Worm (Caenorhabditis elegans) whole organism, young adult: Measurements from ENCODE around the gene ZK546.5.
"Not testable (repeated sequence)": the region's sequence is repeated elsewhere in the genome, so short reads cannot be mapped to it uniquely, and the experiment has no call there.

Source experiments
- B0261.1 ChIP-seq: sonication (generic microtip); optimal IDR thresholded peaks from 2 replicates; lab custom pipeline; 2016; ENCODE audit warnings: mild to moderate bottlenecking, missing genetic modification characterization, moderate library complexity, missing compliant biosample characterization
- C06A6.2 ChIP-seq: fragments of 200-800 bp; sonication (Bioruptor generic); conservative IDR thresholded peaks from 2 replicates; pipeline ENCODE4 v1.3.6; 2022; ENCODE audit warnings: missing genetic modification characterization, missing compliant biosample characterization
- F33H1.4 ChIP-seq: fragments of 200-800 bp; sonication (Bioruptor generic); IDR thresholded peaks from 2 replicates; pipeline ENCODE4 v1.3.6; 2022; ENCODE audit warnings: missing genetic modification reagents, missing genetic modification characterization, missing compliant biosample characterization
- Y53G8AR.9 ChIP-seq: fragments of 200-800 bp; sonication (Bioruptor generic); conservative IDR thresholded peaks from 2 replicates; pipeline ENCODE4 v1.3.6; 2022; ENCODE audit warnings: missing genetic modification reagents, missing genetic modification characterization, missing compliant biosample characterization
- Y56A3A.18 ChIP-seq: fragments of 200-800 bp; sonication (Bioruptor generic); IDR thresholded peaks from 2 replicates; pipeline ENCODE4 v1.3.6; 2022; ENCODE audit warnings: missing genetic modification reagents, missing genetic modification characterization, missing compliant biosample characterization
- Y67H2A.10 ChIP-seq: fragments of 200-800 bp; sonication (Bioruptor generic); conservative IDR thresholded peaks from 2 replicates; pipeline ENCODE4 v1.3.6; 2022; ENCODE audit warnings: missing genetic modification reagents, missing genetic modification characterization, missing compliant biosample characterization
- aptf-2 ChIP-seq: fragments of 200-800 bp; sonication (Bioruptor generic); conservative IDR thresholded peaks from 2 replicates; pipeline ENCODE4 v1.3.6; 2022; ENCODE audit warnings: missing genetic modification reagents, missing genetic modification characterization, missing compliant biosample characterization
- athp-1 ChIP-seq: sonication (generic microtip); optimal IDR thresholded peaks from 2 replicates; lab custom pipeline; 2017; ENCODE audit warnings: mild to moderate bottlenecking, missing genetic modification characterization, missing compliant biosample characterization
- cebp-1 ChIP-seq, 2 experiments: fragments of 200-800 bp in 1 of 2; sonication (Bioruptor generic) in 1 of 2; sonication (generic microtip) in 1 of 2; IDR thresholded peaks in 1 of 2; optimal IDR thresholded peaks in 1 of 2; 2 replicates each; pipeline versions ENCODE4 v1.3.6 to Lab custom; 2017 to 2022; ENCODE audit warnings: missing compliant biosample characterization in 2 of 2, missing genetic modification characterization in 2 of 2, mild to moderate bottlenecking in 1 of 2, missing genetic modification reagents in 1 of 2, moderate library complexity in 1 of 2
- cebp-2 ChIP-seq: fragments of 200-800 bp; sonication (Bioruptor generic); IDR thresholded peaks from 2 replicates; pipeline ENCODE4 v1.3.6; 2022; ENCODE audit warnings: missing genetic modification characterization, missing compliant biosample characterization
- ceh-40 ChIP-seq: fragments of 200-800 bp; sonication (Bioruptor generic); IDR thresholded peaks from 2 replicates; pipeline ENCODE4 v1.3.6; 2022; ENCODE audit warnings: missing genetic modification characterization, missing compliant biosample characterization
- egl-44 ChIP-seq: fragments of 200-800 bp; sonication (Bioruptor generic); IDR thresholded peaks from 2 replicates; pipeline ENCODE4 v1.3.6; 2022; ENCODE audit warnings: missing genetic modification reagents, missing genetic modification characterization, missing compliant biosample characterization
- hlh-12 ChIP-seq: sonication (generic microtip); optimal IDR thresholded peaks from 2 replicates; lab custom pipeline; 2016; ENCODE audit warnings: missing genetic modification characterization, missing compliant biosample characterization
- hmg-1.2 ChIP-seq: fragments of 200-800 bp; sonication (Bioruptor generic); IDR thresholded peaks from 2 replicates; pipeline ENCODE4 v1.3.6; 2022; ENCODE audit warnings: missing genetic modification reagents, missing genetic modification characterization, missing compliant biosample characterization
- lag-1 ChIP-seq: fragments of 200-800 bp; sonication (Bioruptor generic); IDR thresholded peaks from 2 replicates; pipeline ENCODE4 v1.3.6; 2022; ENCODE audit warnings: missing genetic modification reagents, missing genetic modification characterization, missing compliant biosample characterization
- let-526 ChIP-seq: fragments of 200-800 bp; sonication (Bioruptor generic); IDR thresholded peaks from 2 replicates; pipeline ENCODE4 v1.3.6; 2022; ENCODE audit warnings: missing genetic modification reagents, missing genetic modification characterization, missing compliant biosample characterization
- lin-26 ChIP-seq: fragments of 200-800 bp; sonication (Bioruptor generic); IDR thresholded peaks from 2 replicates; pipeline ENCODE4 v1.3.6; 2022; ENCODE audit warnings: missing genetic modification reagents, missing genetic modification characterization, missing compliant biosample characterization
- lin-35 ChIP-seq, 3 experiments: fragments of 150-350 bp in 2 of 3; sonication (generic microtip) in 1 of 3; optimal IDR thresholded peaks; 2 replicates each; lab custom pipeline; 2014 to 2018; ENCODE audit warnings: missing biosample characterization in 3 of 3, missing genetic modification characterization in 3 of 3, missing genetic modification reagents in 3 of 3
- lsl-1 ChIP-seq: fragments of 200-800 bp; sonication (Bioruptor generic); optimal IDR thresholded peaks from 2 replicates; lab custom pipeline; 2018; ENCODE audit warnings: mild to moderate bottlenecking, missing genetic modification characterization, moderate library complexity, missing compliant biosample characterization
- madf-6 ChIP-seq: fragments of 200-800 bp; sonication (Bioruptor generic); IDR thresholded peaks from 2 replicates; pipeline ENCODE4 v1.3.6; 2022; ENCODE audit warnings: missing genetic modification reagents, missing genetic modification characterization, missing compliant biosample characterization
- mcd-1 ChIP-seq: fragments of 200-800 bp; sonication (Bioruptor generic); IDR thresholded peaks from 2 replicates; pipeline ENCODE4 v1.3.6; 2022; ENCODE audit warnings: missing genetic modification reagents, missing genetic modification characterization, missing compliant biosample characterization
- nfyb-1 ChIP-seq: fragments of 200-800 bp; sonication (Bioruptor generic); IDR thresholded peaks from 2 replicates; pipeline ENCODE4 v1.3.6; 2022; ENCODE audit warnings: missing genetic modification reagents, missing genetic modification characterization, missing compliant biosample characterization
- pbrm-1 ChIP-seq: fragments of 200-800 bp; sonication (Bioruptor generic); IDR thresholded peaks from 2 replicates; pipeline ENCODE4 v1.3.6; 2022; ENCODE audit warnings: missing genetic modification reagents, missing genetic modification characterization, missing compliant biosample characterization
- rcor-1 ChIP-seq: fragments of 200-800 bp; sonication (Bioruptor generic); IDR thresholded peaks from 2 replicates; pipeline ENCODE4 v1.3.6; 2022; ENCODE audit warnings: missing genetic modification reagents, missing genetic modification characterization, missing compliant biosample characterization
- rpc-1 ChIP-seq, 2 experiments: fragments of 150-350 bp in 1 of 2; sonication (generic microtip) in 1 of 2; optimal IDR thresholded peaks; 2 replicates each; lab custom pipeline; 2014 to 2018; ENCODE audit warnings: missing biosample characterization in 1 of 2, missing genetic modification characterization in 1 of 2, missing genetic modification reagents in 1 of 2, missing genotype in 1 of 2
- snpc-4 ChIP-seq, 5 experiments: fragments of 150-350 bp in 1 of 5; sonication (generic microtip) in 4 of 5; optimal IDR thresholded peaks; 2 replicates each; lab custom pipeline; 2014 to 2018; ENCODE audit warnings: missing genetic modification characterization in 5 of 5, missing biosample characterization in 3 of 5, antibody characterized with exemption in 2 of 5, mild to moderate bottlenecking in 2 of 5, missing compliant biosample characterization in 2 of 5, missing genotype in 2 of 5, moderate library complexity in 2 of 5, missing genetic modification reagents in 1 of 5
- tbp1 ChIP-seq: fragments of 200-800 bp; sonication (Bioruptor generic); optimal IDR thresholded peaks from 2 replicates; lab custom pipeline; 2018; ENCODE audit warnings: mild to moderate bottlenecking, missing genetic modification characterization, missing compliant biosample characterization
- ztf-25 ChIP-seq: fragments of 200-800 bp; sonication (Bioruptor generic); IDR thresholded peaks from 2 replicates; pipeline ENCODE4 v1.3.6; 2022; ENCODE audit warnings: missing genetic modification reagents, missing genetic modification characterization, missing compliant biosample characterization

The ZK546.5 gene

ce11 chrII:4925198-4925764, 10.3 kb upstream of the ZK546.5 start, which contains the start of gene aagr-2 (continued):
- TF ChIP-seq egl-44 (GFP tag; lab: Robert Waterston, UW) (peak; percentile 74; the same call in 1 of the 2 replicates), hlh-12 (tag; lab: Kevin White, UChicago) (no peak)

ce11 chrII:4928367-4928766, 7.3 kb upstream of the ZK546.5 start:
- TF ChIP-seq hmg-1.2 (GFP tag; lab: Robert Waterston, UW): peak; percentile 74
- 0 out of 2 replicates have a peak, but pooled peaks have one; percentile 22 for TF ChIP-seq cebp-2 (GFP tag; lab: Robert Waterston, UW)
- TF ChIP-seq F33H1.4 (GFP tag; lab: Robert Waterston, UW): 0 out of 2 replicates have a peak, but pooled peaks have one; percentile 16
- 0 out of 2 replicates have a peak, but pooled peaks have one; percentile 15 for TF ChIP-seq C06A6.2 (GFP tag; lab: Robert Waterston, UW)
- TF ChIP-seq Y53G8AR.9 (GFP tag; lab: Robert Waterston, UW): 0 out of 2 replicates have a peak, but pooled peaks have one; percentile 28
- peak; percentile 32; the same call in 1 of the 2 replicates for TF ChIP-seq cebp-1 (GFP tag; IDR thresholded peaks at IDR 0.05; lab: Robert Waterston, UW)
- TF ChIP-seq cebp-1 (tag; optimal IDR thresholded peaks at IDR 0.05; lab: Kevin White, UChicago); rpc-1 (optimal IDR thresholded peaks at IDR 0.05; lab: Kevin White, UChicago): not testable (repeated sequence)
- 0 out of 2 replicates have a peak, but pooled peaks have one; percentile 69 for TF ChIP-seq ceh-40 (GFP tag; lab: Robert Waterston, UW)
- TF ChIP-seq aptf-2 (GFP tag; lab: Robert Waterston, UW): 0 out of 2 replicates have a peak, but pooled peaks have one; percentile 10
- TF ChIP-seq nfyb-1 (GFP tag; lab: Robert Waterston, UW): peak; percentile 49; the same call in 1 of the 2 replicates
- TF ChIP-seq rcor-1: 0 out of 2 replicates have a peak, but pooled peaks have one; percentile 13
- peak; percentile 84 for TF ChIP-seq tbp1 (GFP tag; lab: Kevin White, UChicago)
- peak; percentile 44 for TF ChIP-seq rpc-1 (tag; optimal IDR thresholded peaks at IDR 0.05; lab: Kevin White, UChicago)
- TF ChIP-seq lin-26 (GFP tag; lab: Robert Waterston, UW): peak; percentile 96
- TF ChIP-seq B0261.1: peak; percentile 61
- peak; percentile 87 for TF ChIP-seq ztf-25 (GFP tag; lab: Robert Waterston, UW)
- TF ChIP-seq pbrm-1 (GFP tag; lab: Robert Waterston, UW): 0 out of 2 replicates have a peak, but pooled peaks have one; percentile 28
- TF ChIP-seq madf-6 (GFP tag; lab: Robert Waterston, UW): peak; percentile 57; the same call in 1 of the 2 replicates
- 0 out of 2 replicates have a peak, but pooled peaks have one; percentile 22 for TF ChIP-seq mcd-1
- TF ChIP-seq Y56A3A.18 (GFP tag; lab: Robert Waterston, UW): 0 out of 2 replicates have a peak, but pooled peaks have one; percentile 38

ce11 chrII:4931286-4931685, 4.3 kb upstream of the ZK546.5 start:
- no peak for TF ChIP-seq snpc-4 (GFP tag; optimal IDR thresholded peaks at IDR 0.05; lab: Kevin White, UChicago)
- no peak for TF ChIP-seq snpc-4 (tag; optimal IDR thresholded peaks at IDR 0.05; lab: Kevin White, UChicago)
- TF ChIP-seq Y67H2A.10 (GFP tag; lab: Robert Waterston, UW): no peak
- no peak for TF ChIP-seq athp-1 (tag; lab: Kevin White, UChicago)
- no peak for TF ChIP-seq lin-35 (GFP tag; optimal IDR thresholded peaks at IDR 0.05; lab: Kevin White, UChicago)

ce11 chrII:4932727-4933126, 2.9 kb upstream of the ZK546.5 start, which contains the start of gene msp-152:
Gene msp-152 (plus strand): TSS chrII:4933027.
- not testable (repeated sequence) for TF ChIP-seq let-526 (GFP tag; lab: Robert Waterston, UW); lag-1 (GFP tag; lab: Robert Waterston, UW); lsl-1 (GFP tag; lab: Kevin White, UChicago)
